Worm (Caenorhabditis elegans) whole organism, L4 larva: ENCODE measurements around the gene daf-38.
"Not testable (repeated sequence)": the region's sequence is repeated elsewhere in the genome, so short reads cannot be mapped to it uniquely, and the experiment has no call there.

Experiments
- aha-1 ChIP-seq: fragments of 150-350 bp; peaks from one replicate; lab custom pipeline; 2014; ENCODE audit warnings: missing biosample characterization, missing genetic modification characterization
- ama-1 ChIP-seq: fragments of 150-350 bp; optimal IDR thresholded peaks from 2 replicates; lab custom pipeline; 2014; ENCODE audit warnings: inconsistent platforms, mixed read lengths
- cey-2 ChIP-seq: sonication (generic microtip); optimal IDR thresholded peaks from 3 replicates; lab custom pipeline; 2017; ENCODE audit warnings: missing genetic modification characterization, mild to moderate bottlenecking, missing compliant biosample characterization, antibody characterized with exemption, borderline replicate concordance; ENCODE audit not compliant: insufficient read depth
- lin-13 ChIP-seq: fragments of 150-350 bp; optimal IDR thresholded peaks from 2 replicates; lab custom pipeline; 2014; ENCODE audit warnings: missing biosample characterization, missing genetic modification reagents, missing genetic modification characterization
- mxl-2 ChIP-seq: fragments of 200-800 bp; sonication (Bioruptor generic); conservative IDR thresholded peaks from 2 replicates; pipeline ENCODE4 v1.3.6; 2022; ENCODE audit warnings: missing genetic modification reagents, missing genetic modification characterization, missing compliant biosample characterization
- nhr-77 ChIP-seq: fragments of 150-350 bp; optimal IDR thresholded peaks from 2 replicates; lab custom pipeline; 2014; ENCODE audit warnings: missing biosample characterization, missing genetic modification characterization
- snpc-4 ChIP-seq: fragments of 150-350 bp; optimal IDR thresholded peaks from 2 replicates; lab custom pipeline; 2014; ENCODE audit warnings: missing biosample characterization, missing genetic modification characterization
- tag-97 ChIP-seq: fragments of 200-800 bp; sonication (Bioruptor generic); IDR thresholded peaks from 2 replicates; pipeline ENCODE4 v1.3.6; 2022; ENCODE audit warnings: missing genetic modification characterization, missing compliant biosample characterization

DNA sequence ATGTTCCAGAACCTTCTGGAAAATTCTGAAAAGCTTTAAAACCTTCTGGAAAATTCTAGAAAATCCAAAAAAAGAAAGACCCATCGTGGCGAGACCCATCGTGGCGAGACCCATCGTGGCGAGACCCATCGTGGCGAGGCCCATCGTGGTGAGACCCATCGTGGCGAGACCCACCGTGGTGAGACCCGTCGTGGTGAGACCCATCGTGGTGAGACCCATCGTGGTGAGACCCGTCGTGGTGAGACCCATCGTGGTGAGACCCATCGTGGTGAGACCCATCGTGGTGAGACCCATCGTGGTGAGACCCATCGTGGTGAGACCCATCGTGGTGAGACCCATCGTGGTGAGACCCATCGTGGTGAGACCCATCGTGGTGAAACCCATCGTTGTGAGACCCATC is 6.7 kb downstream of the daf-38 start:
- not testable (repeated sequence) for TF ChIP-seq cey-2; lin-13 (GFP tag; lab: Kevin White, UChicago); ama-1 (lab: Kevin White, UChicago); tag-97 (GFP tag; lab: Robert Waterston, UW); aha-1 (tag; lab: Kevin White, UChicago); snpc-4 (tag; lab: Kevin White, UChicago); nhr-77 (tag; lab: Kevin White, UChicago); mxl-2 (GFP tag; lab: Robert Waterston, UW)
